Worm (Caenorhabditis elegans) whole organism, L3 larva: Measurements from ENCODE around the gene gsto-1.
"Not testable (repeated sequence)": the region's sequence is repeated elsewhere in the genome, so short reads cannot be mapped to it uniquely, and the experiment has no call there.

Experiments used
- ZK546.5 ChIP-seq: sonication (generic microtip); optimal IDR thresholded peaks from 2 replicates; lab custom pipeline; 2017; ENCODE audit warnings: missing biosample characterization, missing genetic modification characterization
- ceh-16 ChIP-seq: sonication (generic microtip); optimal IDR thresholded peaks from 2 replicates; lab custom pipeline; 2017; ENCODE audit warnings: missing biosample characterization, missing genetic modification characterization
- ceh-9 ChIP-seq: sonication (generic microtip); optimal IDR thresholded peaks from 2 replicates; lab custom pipeline; 2018; ENCODE audit warnings: missing biosample characterization, missing genetic modification characterization
- egl-27 ChIP-seq: sonication (generic microtip); optimal IDR thresholded peaks from 4 replicates; lab custom pipeline; 2017; ENCODE audit warnings: missing biosample characterization, missing genetic modification reagents, missing genetic modification characterization
- elt-1 ChIP-seq: fragments of 150-350 bp; optimal IDR thresholded peaks from 2 replicates; lab custom pipeline; 2014; ENCODE audit warnings: missing biosample characterization, missing genetic modification characterization
- fkh-10 ChIP-seq: sonication (generic microtip); optimal IDR thresholded peaks from 2 replicates; lab custom pipeline; 2017; ENCODE audit warnings: missing biosample characterization, missing genetic modification reagents, missing genetic modification characterization
- jun-1 ChIP-seq: fragments of 150-350 bp; optimal IDR thresholded peaks from 2 replicates; lab custom pipeline; 2014; ENCODE audit warnings: missing biosample characterization, missing genetic modification reagents, missing genetic modification characterization
- lin-15B ChIP-seq: fragments of 150-350 bp; optimal IDR thresholded peaks from 2 replicates; lab custom pipeline; 2014; ENCODE audit warnings: missing biosample characterization, missing genetic modification characterization
- lsy-12 ChIP-seq: sonication (generic microtip); optimal IDR thresholded peaks from 2 replicates; lab custom pipeline; 2016; ENCODE audit warnings: mild to moderate bottlenecking, missing genetic modification characterization, missing compliant biosample characterization
- mdl-1 ChIP-seq: fragments of 150-350 bp; optimal IDR thresholded peaks from 2 replicates; lab custom pipeline; 2014; ENCODE audit warnings: missing biosample characterization, missing genetic modification characterization
- nfya-1 ChIP-seq: sonication (generic microtip); optimal IDR thresholded peaks from 2 replicates; lab custom pipeline; 2017; ENCODE audit warnings: missing genetic modification characterization, mild to moderate bottlenecking, missing compliant biosample characterization, antibody characterized with exemption, moderate library complexity; ENCODE audit not compliant: insufficient read depth
- nhr-11 ChIP-seq: fragments of 150-350 bp; optimal IDR thresholded peaks from 2 replicates; lab custom pipeline; 2014; ENCODE audit warnings: missing biosample characterization, missing genetic modification characterization
- nhr-12 ChIP-seq: fragments of 150-350 bp; optimal IDR thresholded peaks from 2 replicates; lab custom pipeline; 2014; ENCODE audit warnings: missing biosample characterization, missing genetic modification characterization
- nhr-23 ChIP-seq: fragments of 150-350 bp; optimal IDR thresholded peaks from 2 replicates; lab custom pipeline; 2014; ENCODE audit warnings: missing biosample characterization, missing genetic modification reagents, missing genetic modification characterization
- nhr-28 ChIP-seq: fragments of 150-350 bp; optimal IDR thresholded peaks from 2 replicates; lab custom pipeline; 2014; ENCODE audit warnings: missing biosample characterization, missing genetic modification characterization
- nhr-67 ChIP-seq: fragments of 150-350 bp; optimal IDR thresholded peaks from 2 replicates; lab custom pipeline; 2014; ENCODE audit warnings: missing biosample characterization, missing genetic modification characterization
- nhr-76 ChIP-seq: fragments of 150-350 bp; sonication (generic microtip); optimal IDR thresholded peaks from 5 replicates; lab custom pipeline; 2014; ENCODE audit warnings: missing biosample characterization, missing genetic modification characterization
- pha-4 ChIP-seq: fragments of 150-350 bp; optimal IDR thresholded peaks from 2 replicates; lab custom pipeline; 2014; ENCODE audit warnings: missing biosample characterization, missing genetic modification reagents, missing genetic modification characterization
- pqm-1 ChIP-seq: fragments of 150-350 bp; optimal IDR thresholded peaks from 2 replicates; lab custom pipeline; 2017; ENCODE audit warnings: missing biosample characterization, missing genetic modification characterization, inconsistent platforms
- unc-39 ChIP-seq: sonication (generic microtip); optimal IDR thresholded peaks from 4 replicates; lab custom pipeline; 2017; ENCODE audit warnings: missing biosample characterization, missing genetic modification characterization
- unc-62 ChIP-seq: fragments of 150-350 bp; sonication (generic microtip); optimal IDR thresholded peaks from 4 replicates; lab custom pipeline; 2014; ENCODE audit warnings: missing biosample characterization, missing genetic modification reagents, missing genetic modification characterization

Gene gsto-1

ce11 chrIII:7972687-7973086 lies 25.9 kb upstream of the gsto-1 start:
- TF ChIP-seq nhr-28 (tag; lab: Kevin White, UChicago), result no peak
- TF ChIP-seq unc-39 (tag; lab: Kevin White, UChicago), result no peak
- TF ChIP-seq mdl-1 (tag; lab: Kevin White, UChicago), result no peak

ce11 chrIII:7972061-7972460 lies 25.2 kb upstream of the gsto-1 start, which contains the start of gene F54H12.5:
F54H12.5 (minus strand) TSS chrIII:7972161.
- TF ChIP-seq unc-39 (tag; lab: Kevin White, UChicago) (no peak), nhr-12 (tag; lab: Kevin White, UChicago) (no peak)

DNA sequence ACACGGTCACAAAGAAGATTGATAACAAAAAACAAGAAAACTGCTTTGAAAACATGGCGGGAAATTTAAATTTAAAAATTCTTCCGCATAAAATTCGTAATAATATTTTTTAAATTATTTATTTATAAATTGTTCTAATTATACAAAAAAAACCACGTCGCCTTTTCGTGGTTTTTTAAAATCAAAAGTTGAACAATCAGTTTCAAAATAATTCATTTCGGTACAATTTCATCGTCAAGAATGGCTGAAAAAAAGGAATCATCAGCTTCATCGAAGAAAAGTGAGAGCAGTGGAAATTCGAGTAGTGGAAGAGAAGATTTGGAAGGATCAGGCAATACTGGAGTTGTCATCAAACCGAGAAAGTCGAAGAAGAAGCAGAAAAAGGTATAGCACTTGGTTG lies 22.3 kb upstream of the gsto-1 start, which contains the start of the genes F54H12.8 and F54H12.7:
F54H12.8 (minus strand) TSS at position 101 of the 400 bp plus-strand sequence.
F54H12.7 (plus strand) TSS at position 229 of the 400 bp plus-strand sequence.
- no peak for TF ChIP-seq egl-27 (tag; lab: Kevin White, UChicago)
- TF ChIP-seq nhr-12 (tag; lab: Kevin White, UChicago), result no peak
- no peak for TF ChIP-seq ZK546.5 (tag; lab: Kevin White, UChicago)
- no peak for TF ChIP-seq unc-62 (GFP tag; lab: Kevin White, UChicago)

DNA sequence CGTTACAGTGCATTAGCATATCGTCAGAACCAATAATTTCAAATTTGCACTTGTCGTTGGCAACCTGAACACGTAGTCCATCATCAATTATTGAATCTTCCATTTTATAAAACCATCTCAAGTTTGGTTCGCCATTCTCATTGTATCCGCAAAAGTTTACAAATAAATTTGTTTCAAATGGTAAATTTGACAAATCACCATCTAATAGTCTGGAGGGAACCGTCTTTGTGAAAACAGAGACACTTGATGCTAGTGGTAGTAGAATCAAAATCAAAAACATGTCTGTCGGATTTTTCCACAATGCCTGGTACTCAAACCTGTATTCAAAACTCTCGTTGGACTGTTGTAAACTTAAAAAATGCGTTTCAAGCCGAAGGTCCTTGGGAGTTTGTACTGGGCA lies 17.5 kb upstream of the gsto-1 start, which contains the start of gene F54H12.2:
F54H12.2 (plus strand) TSS at position 301 of the 400 bp plus-strand sequence.
- not testable (repeated sequence) for TF ChIP-seq fkh-10; jun-1; elt-1 (tag; lab: Kevin White, UChicago)

DNA sequence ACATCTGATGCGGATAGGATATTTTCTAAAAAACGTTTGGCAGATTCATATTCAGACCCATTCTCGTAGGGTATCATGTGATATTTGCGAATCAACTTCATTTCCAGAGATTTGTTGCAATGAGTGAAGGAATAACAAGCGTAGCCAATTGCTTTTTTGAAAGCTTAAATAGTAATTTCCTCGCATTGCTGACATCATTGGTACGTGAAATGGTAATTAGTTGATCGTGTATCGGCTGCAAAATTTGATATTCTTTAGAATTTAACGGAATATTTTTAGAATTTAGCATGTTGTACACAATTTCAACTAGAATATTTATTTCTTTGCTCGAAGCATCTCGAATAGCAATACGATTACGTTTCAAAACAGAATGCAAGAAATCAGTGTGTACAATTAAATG lies 15.8 kb upstream of the gsto-1 start, which contains the start of gene F54H12.4:
F54H12.4 (minus strand) TSS at position 101 of the 400 bp plus-strand sequence.
- not testable (repeated sequence) for TF ChIP-seq nhr-76, mdl-1, pqm-1 (tag; lab: Kevin White, UChicago)
- TF ChIP-seq, all 47 proteins: peak for 0; not testable (repeated sequence) for 47

ce11 chrIII:7958922-7959609 lies 12.2 kb upstream of the gsto-1 start, which contains the start of gene F54H12.10:
F54H12.10 (minus strand) TSS chrIII:7958972.
- TF ChIP-seq unc-62 (GFP tag; lab: Kevin White, UChicago); lin-15B (tag; lab: Kevin White, UChicago); unc-39 (tag; lab: Kevin White, UChicago): not testable (repeated sequence)

ce11 chrIII:7958085-7958484 lies 11.3 kb upstream of the gsto-1 start, which contains the start of gene C29E4.11:
C29E4.11 (minus strand) TSS chrIII:7958114.
- TF ChIP-seq nfya-1, result peak; percentile 32
- peak; percentile 66 for TF ChIP-seq pha-4 (tag; lab: Kevin White, UChicago)
- peak; percentile 30 for TF ChIP-seq nhr-23 (tag; lab: Kevin White, UChicago)
- TF ChIP-seq ceh-9 (tag; lab: Kevin White, UChicago), result no peak

ce11 chrIII:7956965-7957364 lies 10.1 kb upstream of the gsto-1 start, which contains the start of gene C29E4.9:
C29E4.9 (minus strand) TSS chrIII:7957065.
- no peak for TF ChIP-seq nhr-11 (tag; lab: Kevin White, UChicago)

ce11 chrIII:7953208-7953607 lies 6.4 kb upstream of the gsto-1 start, which contains the start of gene let-754:
let-754 (minus strand) TSS chrIII:7953308.
- TF ChIP-seq lin-15B (tag; lab: Kevin White, UChicago) (no peak), lsy-12 (tag; lab: Kevin White, UChicago) (no peak), nhr-67 (tag; lab: Kevin White, UChicago) (no peak), pqm-1 (tag; lab: Kevin White, UChicago) (no peak), nhr-23 (tag; lab: Kevin White, UChicago) (no peak), ceh-16 (no peak), mdl-1 (tag; lab: Kevin White, UChicago) (no peak)
